Fruit fly (Drosophila melanogaster) whole organism, adult: Measurements from ENCODE around the gene CG9547.

Source experiments
- bab1 ChIP-seq: fragments of 200-800 bp; sonication (Bioruptor generic); optimal IDR thresholded peaks from 3 replicates; lab custom pipeline; 2019; ENCODE audit warnings: missing biosample characterization, mild to moderate bottlenecking, missing genetic modification characterization, moderate library complexity
- cic ChIP-seq: fragments of 200-800 bp; sonication (Bioruptor generic); optimal IDR thresholded peaks from 2 replicates; lab custom pipeline; 2017; ENCODE audit warnings: missing biosample characterization, mild to moderate bottlenecking, missing genetic modification characterization, moderate library complexity
- toe ChIP-seq: fragments of 200-800 bp; sonication (Bioruptor generic); optimal IDR thresholded peaks from 2 replicates; lab custom pipeline; 2016; ENCODE audit warnings: missing biosample characterization, missing genetic modification characterization

DNA sequence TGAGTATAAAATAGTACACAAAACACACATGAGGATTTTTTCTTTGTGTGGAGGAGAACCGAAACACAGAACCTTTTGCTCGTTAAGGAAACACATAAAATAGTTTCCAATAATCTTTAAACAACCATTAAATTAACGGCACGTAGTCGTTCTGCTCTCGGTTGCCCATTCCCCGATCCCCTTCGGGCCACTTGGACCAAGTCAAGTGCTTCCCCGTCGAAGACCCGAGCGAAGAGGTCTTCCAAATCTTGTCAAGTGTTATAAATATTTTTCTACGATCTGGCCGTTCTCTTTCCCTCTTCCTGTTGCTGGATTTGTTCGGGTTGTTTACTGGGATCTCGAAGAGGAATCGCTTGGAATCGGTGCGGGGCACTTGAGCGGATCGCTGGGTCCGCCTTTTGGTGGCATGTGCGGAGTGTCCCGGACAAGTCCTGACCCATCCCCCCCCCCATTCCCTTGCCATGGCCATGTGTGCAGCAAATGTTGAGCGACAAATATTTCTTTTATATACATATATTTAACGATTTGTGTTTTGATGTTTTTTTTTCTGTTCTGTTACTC lies 36.7 kb upstream of the CG9547 start:
- TF ChIP-seq toe (GFP tag; lab: Kevin White, UChicago) (no peak), bab1 (GFP tag; lab: Kevin White, UChicago) (no peak), cic (GFP tag; lab: Kevin White, UChicago) (no peak)
